Worm (Caenorhabditis elegans): ENCODE results near the gene rps-30.

Gene rps-30

ce11 chrV:7760174-7760573 is 16.2 kb upstream of the rps-30 start, which contains the start of gene hint-3:
Gene hint-3, plus strand, starts transcription at chrV:7760474.
- TF ChIP-seq ref-1 (GFP tag; conservative IDR thresholded peaks at IDR 0.05) (no peak), med-1 (GFP tag; optimal IDR thresholded peaks at IDR 0.05; ENCODE audit: insufficient read depth) (no peak), ztf-29 (GFP tag; IDR thresholded peaks at IDR 0.05) (no peak), ztf-23 (GFP tag; IDR thresholded peaks at IDR 0.05) (no peak), flt-1 (GFP tag; IDR thresholded peaks at IDR 0.05) (no peak), T22C8.4 (GFP tag; IDR thresholded peaks at IDR 0.05) (no peak), cog-1 (tag; optimal IDR thresholded peaks at IDR 0.05) (no peak), tab-1 (GFP tag; IDR thresholded peaks at IDR 0.05) (no peak)

- TF ChIP-seq tab-1 (GFP tag; IDR thresholded peaks at IDR 0.05) = no peak
- no peak for TF ChIP-seq ztf-29 (GFP tag; IDR thresholded peaks at IDR 0.05)
- no peak for TF ChIP-seq med-1 (GFP tag; optimal IDR thresholded peaks at IDR 0.05; ENCODE audit: insufficient read depth)
- no peak for TF ChIP-seq ztf-23 (GFP tag; IDR thresholded peaks at IDR 0.05)
- TF ChIP-seq T22C8.4 (GFP tag; IDR thresholded peaks at IDR 0.05) = no peak
- no peak for TF ChIP-seq klf-2 (GFP tag; conservative IDR thresholded peaks at IDR 0.05)
- no peak for TF ChIP-seq flt-1 (GFP tag; IDR thresholded peaks at IDR 0.05)
- TF ChIP-seq cog-1 (tag; optimal IDR thresholded peaks at IDR 0.05) = no peak
- TF ChIP-seq ref-1 (GFP tag; conservative IDR thresholded peaks at IDR 0.05) = no peak
These were observed 14.5 kb upstream of the rps-30 start for ce11 chrV:7761906-7762305.

ce11 chrV:7770961-7771360 is 5.4 kb upstream of the rps-30 start, which contains the start of gene frpr-3:
Gene frpr-3, plus strand, starts transcription at chrV:7771261.
- TF ChIP-seq ref-1 (GFP tag; conservative IDR thresholded peaks at IDR 0.05) (no peak), tab-1 (GFP tag; IDR thresholded peaks at IDR 0.05) (no peak), cog-1 (tag; optimal IDR thresholded peaks at IDR 0.05) (no peak), T22C8.4 (GFP tag; IDR thresholded peaks at IDR 0.05) (no peak), klf-2 (GFP tag; conservative IDR thresholded peaks at IDR 0.05) (no peak), med-1 (GFP tag; optimal IDR thresholded peaks at IDR 0.05; ENCODE audit: insufficient read depth) (no peak), flt-1 (GFP tag; IDR thresholded peaks at IDR 0.05) (no peak), ztf-29 (GFP tag; IDR thresholded peaks at IDR 0.05) (no peak), ztf-23 (GFP tag; IDR thresholded peaks at IDR 0.05) (no peak)

ce11 chrV:7773647-7774046 is 2.7 kb upstream of the rps-30 start:
- TF ChIP-seq T22C8.4 (GFP tag; IDR thresholded peaks at IDR 0.05) (no peak), cog-1 (tag; optimal IDR thresholded peaks at IDR 0.05) (no peak), klf-2 (GFP tag; conservative IDR thresholded peaks at IDR 0.05) (no peak), ztf-29 (GFP tag; IDR thresholded peaks at IDR 0.05) (no peak), med-1 (GFP tag; optimal IDR thresholded peaks at IDR 0.05; ENCODE audit: insufficient read depth) (no peak), ref-1 (GFP tag; conservative IDR thresholded peaks at IDR 0.05) (no peak), tab-1 (GFP tag; IDR thresholded peaks at IDR 0.05) (no peak), ztf-23 (GFP tag; IDR thresholded peaks at IDR 0.05) (no peak), flt-1 (GFP tag; IDR thresholded peaks at IDR 0.05) (no peak)

ce11 chrV:7774143-7774595 is 2.2 kb upstream of the rps-30 start, which contains the start of gene grl-10:
Gene grl-10, plus strand, starts transcription at chrV:7774545.
- TF ChIP-seq flt-1 (GFP tag; IDR thresholded peaks at IDR 0.05) = no peak
- TF ChIP-seq cog-1 (tag; optimal IDR thresholded peaks at IDR 0.05) = no peak
- TF ChIP-seq klf-2 (GFP tag; conservative IDR thresholded peaks at IDR 0.05) = no peak
- no peak for TF ChIP-seq tab-1 (GFP tag; IDR thresholded peaks at IDR 0.05)
- no peak for TF ChIP-seq ztf-23 (GFP tag; IDR thresholded peaks at IDR 0.05)

- TF ChIP-seq ztf-29 (GFP tag; IDR thresholded peaks at IDR 0.05) (no peak), klf-2 (GFP tag; conservative IDR thresholded peaks at IDR 0.05) (no peak), ztf-23 (GFP tag; IDR thresholded peaks at IDR 0.05) (no peak), cog-1 (tag; optimal IDR thresholded peaks at IDR 0.05) (no peak), flt-1 (GFP tag; IDR thresholded peaks at IDR 0.05) (no peak)
These were observed 1.2 kb upstream of the rps-30 start for ce11 chrV:7775226-7775625.

ce11 chrV:7777098-7777497 is 720 bp downstream of the rps-30 start, which contains the start of gene C26F1.3:
Gene C26F1.3, plus strand, starts transcription at chrV:7777300.
- TF ChIP-seq tab-1 (GFP tag; IDR thresholded peaks at IDR 0.05) = no peak

- TF ChIP-seq flt-1 (GFP tag; IDR thresholded peaks at IDR 0.05) = no peak
- TF ChIP-seq ztf-29 (GFP tag; IDR thresholded peaks at IDR 0.05) = no peak
- no peak for TF ChIP-seq med-1 (GFP tag; optimal IDR thresholded peaks at IDR 0.05; ENCODE audit: insufficient read depth)
- TF ChIP-seq tab-1 (GFP tag; IDR thresholded peaks at IDR 0.05) = no peak
- no peak for TF ChIP-seq ref-1 (GFP tag; conservative IDR thresholded peaks at IDR 0.05)
- no peak for TF ChIP-seq cog-1 (tag; optimal IDR thresholded peaks at IDR 0.05)
- TF ChIP-seq ztf-23 (GFP tag; IDR thresholded peaks at IDR 0.05) = no peak
- TF ChIP-seq klf-2 (GFP tag; conservative IDR thresholded peaks at IDR 0.05) = no peak
- TF ChIP-seq T22C8.4 (GFP tag; IDR thresholded peaks at IDR 0.05) = no peak
These were observed 2.6 kb downstream of the rps-30 start for ce11 chrV:7778999-7779398.

ce11 chrV:7781511-7781910 is 5.1 kb downstream of the rps-30 start, which contains the start of gene cyp-32A1:
Gene cyp-32A1, plus strand, starts transcription at chrV:7781811.
- TF ChIP-seq cog-1 (tag; optimal IDR thresholded peaks at IDR 0.05) = no peak
- TF ChIP-seq flt-1 (GFP tag; IDR thresholded peaks at IDR 0.05) = no peak
- TF ChIP-seq T22C8.4 (GFP tag; IDR thresholded peaks at IDR 0.05) = no peak
- TF ChIP-seq tab-1 (GFP tag; IDR thresholded peaks at IDR 0.05) = no peak
- TF ChIP-seq med-1 (GFP tag; optimal IDR thresholded peaks at IDR 0.05; ENCODE audit: insufficient read depth) = no peak
- no peak for TF ChIP-seq ztf-29 (GFP tag; IDR thresholded peaks at IDR 0.05)
- TF ChIP-seq klf-2 (GFP tag; conservative IDR thresholded peaks at IDR 0.05) = no peak
- TF ChIP-seq ztf-23 (GFP tag; IDR thresholded peaks at IDR 0.05) = no peak

- TF ChIP-seq tab-1 (GFP tag; IDR thresholded peaks at IDR 0.05) = no peak
- TF ChIP-seq med-1 (GFP tag; optimal IDR thresholded peaks at IDR 0.05; ENCODE audit: insufficient read depth) = no peak
- no peak for TF ChIP-seq ztf-23 (GFP tag; IDR thresholded peaks at IDR 0.05)
- TF ChIP-seq klf-2 (GFP tag; conservative IDR thresholded peaks at IDR 0.05) = no peak
- no peak for TF ChIP-seq T22C8.4 (GFP tag; IDR thresholded peaks at IDR 0.05)
- TF ChIP-seq ztf-29 (GFP tag; IDR thresholded peaks at IDR 0.05) = no peak
- TF ChIP-seq ref-1 (GFP tag; conservative IDR thresholded peaks at IDR 0.05) = no peak
- no peak for TF ChIP-seq flt-1 (GFP tag; IDR thresholded peaks at IDR 0.05)
- TF ChIP-seq cog-1 (tag; optimal IDR thresholded peaks at IDR 0.05) = no peak
These were observed 8.7 kb downstream of the rps-30 start, which contains the start of gene C26F1.1 for ce11 chrV:7785117-7785516. Gene C26F1.1, plus strand, starts transcription at chrV:7785417.
